Worm (Caenorhabditis elegans) whole organism, L4 larva: ENCODE data around the gene acd-4.

Experiments used
- ama-1 ChIP-seq: fragments of 150-350 bp; optimal IDR thresholded peaks from 2 replicates; lab custom pipeline; 2014; ENCODE audit warnings: inconsistent platforms, mixed read lengths
- nhr-237 ChIP-seq: sonication (generic microtip); optimal IDR thresholded peaks from 2 replicates; lab custom pipeline; 2017; ENCODE audit warnings: missing biosample characterization, missing genetic modification characterization
- nhr-77 ChIP-seq: fragments of 150-350 bp; optimal IDR thresholded peaks from 2 replicates; lab custom pipeline; 2014; ENCODE audit warnings: missing biosample characterization, missing genetic modification characterization
- pha-4 ChIP-seq, 2 experiments: fragments of 150-350 bp in 1 of 2; fragments of 200-800 bp in 1 of 2; sonication (Bioruptor generic) in 1 of 2; IDR thresholded peaks in 1 of 2; optimal IDR thresholded peaks in 1 of 2; 2 replicates each; pipeline versions ENCODE4 v1.3.6 to Lab custom; 2014 to 2022; ENCODE audit warnings: missing genetic modification characterization in 2 of 2, missing genetic modification reagents in 2 of 2, missing biosample characterization in 1 of 2, missing compliant biosample characterization in 1 of 2
- skn-1 ChIP-seq: fragments of 150-350 bp; optimal IDR thresholded peaks from 2 replicates; lab custom pipeline; 2014; ENCODE audit warnings: missing biosample characterization, missing genetic modification characterization
- snpc-4 ChIP-seq: fragments of 150-350 bp; optimal IDR thresholded peaks from 2 replicates; lab custom pipeline; 2014; ENCODE audit warnings: missing biosample characterization, missing genetic modification characterization

ce11 chrV:8621213-8621612, 16.8 kb upstream of the acd-4 start, which contains the start of gene idpc-2:
- TF ChIP-seq snpc-4 (tag; lab: Kevin White, UChicago) (no peak), ama-1 (lab: Kevin White, UChicago) (no peak), skn-1 (no peak), nhr-77 (tag; lab: Kevin White, UChicago) (no peak), pha-4 (GFP tag; IDR thresholded peaks at IDR 0.05; lab: Robert Waterston, UW) (no peak), pha-4 (tag; optimal IDR thresholded peaks at IDR 0.05; lab: Kevin White, UChicago) (no peak), nhr-237 (tag; lab: Kevin White, UChicago) (no peak)
